Worm (Caenorhabditis elegans) whole organism, L1 larva: ENCODE measurements around the gene set-26.

Experiments used
- C34B4.2 ChIP-seq: sonication (generic microtip); optimal IDR thresholded peaks from 2 replicates; lab custom pipeline; 2017; ENCODE audit warnings: mild to moderate bottlenecking, missing genetic modification characterization, missing compliant biosample characterization
- F16B12.6 ChIP-seq: fragments of 150-350 bp; optimal IDR thresholded peaks from 2 replicates; lab custom pipeline; 2014; ENCODE audit warnings: missing biosample characterization, missing genetic modification characterization
- ama-1 ChIP-seq: fragments of 150-350 bp; optimal IDR thresholded peaks from 2 replicates; lab custom pipeline; 2014
- ceh-63 ChIP-seq: fragments of 200-800 bp; sonication (Bioruptor generic); optimal IDR thresholded peaks from 2 replicates; lab custom pipeline; 2018; ENCODE audit warnings: mild to moderate bottlenecking, missing genetic modification characterization, missing compliant biosample characterization
- ceh-8 ChIP-seq: fragments of 200-800 bp; sonication (Bioruptor generic); optimal IDR thresholded peaks from 2 replicates; lab custom pipeline; 2018; ENCODE audit warnings: mild to moderate bottlenecking, missing genetic modification characterization, moderate library complexity, missing compliant biosample characterization
- ceh-82 ChIP-seq, 3 experiments: fragments of 150-350 bp in 1 of 3; sonication (generic microtip) in 2 of 3; optimal IDR thresholded peaks; 2 replicates each; lab custom pipeline; 2014 to 2017; ENCODE audit warnings: missing biosample characterization in 3 of 3, missing genetic modification characterization in 3 of 3
- ceh-88 ChIP-seq: fragments of 200-800 bp; sonication (Bioruptor generic); IDR thresholded peaks from 2 replicates; pipeline ENCODE4 v1.3.6; 2022; ENCODE audit warnings: missing genetic modification characterization, missing compliant biosample characterization
- dpl-1 ChIP-seq, 3 experiments: fragments of 150-350 bp in 2 of 3; sonication (generic microtip) in 1 of 3; optimal IDR thresholded peaks; 2 replicates each; lab custom pipeline; 2014 to 2017; ENCODE audit warnings: missing biosample characterization in 3 of 3, missing genetic modification characterization in 3 of 3, missing genetic modification reagents in 3 of 3
- dsc-1 ChIP-seq: sonication (generic microtip); optimal IDR thresholded peaks from 2 replicates; lab custom pipeline; 2016; ENCODE audit warnings: mild to moderate bottlenecking, missing genetic modification characterization, missing compliant biosample characterization
- efl-1 ChIP-seq, 4 experiments: fragments of 150-350 bp; optimal IDR thresholded peaks in 3 of 4; peaks in 1 of 4; 1 replicate in 1 of 4; 2 replicates in 3 of 4; lab custom pipeline; 2014; ENCODE audit warnings: missing biosample characterization in 2 of 4, missing genetic modification characterization in 2 of 4, missing genetic modification reagents in 2 of 4
- efl-3 ChIP-seq: fragments of 200-800 bp; sonication (Bioruptor generic); optimal IDR thresholded peaks from 2 replicates; lab custom pipeline; 2018; ENCODE audit warnings: mild to moderate bottlenecking, missing genetic modification characterization, missing compliant biosample characterization
- egl-13 ChIP-seq: sonication (generic microtip); optimal IDR thresholded peaks from 2 replicates; lab custom pipeline; 2016; ENCODE audit warnings: missing genotype, missing genetic modification reagents, missing genetic modification characterization, missing compliant biosample characterization
- egl-27 ChIP-seq, 2 experiments: fragments of 150-350 bp in 1 of 2; sonication (generic microtip); optimal IDR thresholded peaks; 3 replicates each; lab custom pipeline; 2017 to 2018; ENCODE audit warnings: missing biosample characterization in 2 of 2, missing genetic modification characterization in 2 of 2, missing genetic modification reagents in 2 of 2
- elt-2 ChIP-seq: sonication (generic microtip); optimal IDR thresholded peaks from 2 replicates; lab custom pipeline; 2016; ENCODE audit warnings: missing genetic modification characterization, mild to moderate bottlenecking, inconsistent platforms, missing compliant biosample characterization, missing genetic modification reagents
- elt-3 ChIP-seq, 6 experiments: fragments of 150-350 bp in 1 of 6; sonication (generic microtip); optimal IDR thresholded peaks; 2 replicates each; lab custom pipeline; 2017 to 2018; ENCODE audit warnings: missing biosample characterization in 6 of 6, missing genetic modification characterization in 6 of 6, inconsistent platforms in 1 of 6
- ets-5 ChIP-seq: fragments of 200-800 bp; sonication (Bioruptor generic); IDR thresholded peaks from 2 replicates; pipeline ENCODE4 v1.3.6; 2022; ENCODE audit warnings: missing genetic modification characterization, missing compliant biosample characterization
- fkh-10 ChIP-seq: sonication (generic microtip); optimal IDR thresholded peaks from 2 replicates; lab custom pipeline; 2017; ENCODE audit warnings: missing biosample characterization, missing genetic modification reagents, missing genetic modification characterization
- fkh-4 ChIP-seq: sonication (generic microtip); optimal IDR thresholded peaks from 2 replicates; lab custom pipeline; 2016; ENCODE audit warnings: missing compliant biosample characterization, missing genetic modification characterization, borderline replicate concordance
- fos-1 ChIP-seq: fragments of 150-350 bp; optimal IDR thresholded peaks from 2 replicates; lab custom pipeline; 2014; ENCODE audit warnings: missing biosample characterization, missing genetic modification characterization
- hpl-2 ChIP-seq: fragments of 150-350 bp; optimal IDR thresholded peaks from 2 replicates; lab custom pipeline; 2014; ENCODE audit warnings: missing biosample characterization, missing genetic modification reagents, missing genetic modification characterization
- isw-1 ChIP-seq: fragments of 200-800 bp; sonication (Bioruptor generic); IDR thresholded peaks from 2 replicates; pipeline ENCODE4 v1.3.6; 2022; ENCODE audit warnings: missing genetic modification characterization, missing compliant biosample characterization
- jun-1 ChIP-seq: fragments of 150-350 bp; optimal IDR thresholded peaks from 2 replicates; lab custom pipeline; 2014; ENCODE audit warnings: missing biosample characterization, missing genetic modification reagents, missing genetic modification characterization
- lin-14 ChIP-seq: fragments of 200-800 bp; sonication (Bioruptor generic); optimal IDR thresholded peaks from 2 replicates; lab custom pipeline; 2018; ENCODE audit warnings: mild to moderate bottlenecking, missing genetic modification characterization, moderate library complexity, missing compliant biosample characterization
- lin-35 ChIP-seq, 2 experiments: fragments of 150-350 bp; optimal IDR thresholded peaks; 2 replicates each; lab custom pipeline; 2014; ENCODE audit warnings: missing biosample characterization in 2 of 2, missing genetic modification characterization in 2 of 2, missing genetic modification reagents in 2 of 2
- lsy-2 ChIP-seq, 2 experiments: fragments of 150-350 bp; optimal IDR thresholded peaks; 2 replicates each; lab custom pipeline; 2014; ENCODE audit warnings: missing biosample characterization in 2 of 2, missing genetic modification characterization in 2 of 2
- mep-1 ChIP-seq: fragments of 150-350 bp; optimal IDR thresholded peaks from 2 replicates; lab custom pipeline; 2014; ENCODE audit warnings: missing biosample characterization, missing genetic modification characterization
- nhr-11 ChIP-seq: fragments of 150-350 bp; optimal IDR thresholded peaks from 2 replicates; lab custom pipeline; 2014; ENCODE audit warnings: missing biosample characterization, missing genetic modification characterization
- nhr-12 ChIP-seq: sonication (generic microtip); optimal IDR thresholded peaks from 2 replicates; lab custom pipeline; 2017; ENCODE audit warnings: missing biosample characterization, missing genetic modification characterization
- nhr-237 ChIP-seq: fragments of 150-350 bp; optimal IDR thresholded peaks from 2 replicates; lab custom pipeline; 2014; ENCODE audit warnings: missing biosample characterization, missing genetic modification characterization
- nhr-47 ChIP-seq: sonication (generic microtip); optimal IDR thresholded peaks from 2 replicates; lab custom pipeline; 2016; ENCODE audit warnings: mild to moderate bottlenecking, missing genetic modification characterization, moderate library complexity, missing compliant biosample characterization
- nhr-71 ChIP-seq: sonication (generic microtip); optimal IDR thresholded peaks from 2 replicates; lab custom pipeline; 2016; ENCODE audit warnings: mild to moderate bottlenecking, missing genetic modification characterization, moderate library complexity, missing compliant biosample characterization
- nhr-77 ChIP-seq: fragments of 150-350 bp; optimal IDR thresholded peaks from 2 replicates; lab custom pipeline; 2014; ENCODE audit warnings: missing biosample characterization, missing genetic modification characterization
- nhr-90 ChIP-seq: sonication (generic microtip); optimal IDR thresholded peaks from 2 replicates; lab custom pipeline; 2016; ENCODE audit warnings: mild to moderate bottlenecking, missing genetic modification characterization, missing compliant biosample characterization; ENCODE audit not compliant: poor library complexity
- pag-3 ChIP-seq: sonication (generic microtip); optimal IDR thresholded peaks from 2 replicates; lab custom pipeline; 2017; ENCODE audit warnings: missing genetic modification characterization, mild to moderate bottlenecking, missing compliant biosample characterization, antibody characterized with exemption, borderline replicate concordance; ENCODE audit not compliant: insufficient read depth
- skn-1 ChIP-seq: fragments of 150-350 bp; optimal IDR thresholded peaks from 2 replicates; lab custom pipeline; 2014; ENCODE audit warnings: missing biosample characterization, missing genetic modification characterization
- sox-4 ChIP-seq: sonication (generic microtip); optimal IDR thresholded peaks from 2 replicates; lab custom pipeline; 2016; ENCODE audit warnings: missing genetic modification characterization, missing compliant biosample characterization
- sptf-1 ChIP-seq: fragments of 150-350 bp; optimal IDR thresholded peaks from 2 replicates; lab custom pipeline; 2014; ENCODE audit warnings: missing biosample characterization, missing genetic modification characterization
- sup-37 ChIP-seq: fragments of 200-800 bp; sonication (Bioruptor generic); optimal IDR thresholded peaks from 2 replicates; lab custom pipeline; 2018; ENCODE audit warnings: mild to moderate bottlenecking, missing genetic modification characterization, missing compliant biosample characterization
- swsn-7 ChIP-seq: sonication (generic microtip); optimal IDR thresholded peaks from 2 replicates; lab custom pipeline; 2016; ENCODE audit warnings: missing genetic modification characterization, missing compliant biosample characterization
- tbx-2 ChIP-seq: sonication (generic microtip); optimal IDR thresholded peaks from 2 replicates; lab custom pipeline; 2016; ENCODE audit warnings: missing genetic modification characterization, missing compliant biosample characterization
- tlp-1 ChIP-seq: fragments of 150-350 bp; optimal IDR thresholded peaks from 2 replicates; lab custom pipeline; 2014; ENCODE audit warnings: missing biosample characterization, missing genetic modification characterization
- unc-62 ChIP-seq: fragments of 150-350 bp; optimal IDR thresholded peaks from 2 replicates; lab custom pipeline; 2014; ENCODE audit warnings: missing biosample characterization, missing genetic modification reagents, missing genetic modification characterization
- unc-86 ChIP-seq: sonication (generic microtip); optimal IDR thresholded peaks from 2 replicates; lab custom pipeline; 2016; ENCODE audit warnings: missing genetic modification characterization, missing compliant biosample characterization
- unc-98 ChIP-seq: fragments of 200-800 bp; sonication (Bioruptor generic); IDR thresholded peaks from 2 replicates; pipeline ENCODE4 v1.3.6; 2022; ENCODE audit warnings: missing genetic modification characterization, missing compliant biosample characterization
- vab-15 ChIP-seq: sonication (generic microtip); optimal IDR thresholded peaks from 2 replicates; lab custom pipeline; 2017; ENCODE audit warnings: missing genotype, mild to moderate bottlenecking, missing genetic modification characterization, missing compliant biosample characterization
- xbp-1 ChIP-seq: sonication (generic microtip); optimal IDR thresholded peaks from 2 replicates; lab custom pipeline; 2016; ENCODE audit warnings: missing genetic modification characterization, missing compliant biosample characterization
- ztf-11 ChIP-seq, 2 experiments: sonication (generic microtip); optimal IDR thresholded peaks; 2 replicates each; lab custom pipeline; 2016 to 2017; ENCODE audit warnings: missing genetic modification characterization in 2 of 2, missing biosample characterization in 1 of 2, missing compliant biosample characterization in 1 of 2

The set-26 gene

ce11 chrIV:16657488-16657982, 1.9 kb upstream of the set-26 start:
- TF ChIP-seq fkh-10 (peak; percentile 16), nhr-12 (tag; lab: Kevin White, UChicago) (no peak), ceh-63 (GFP tag; lab: Kevin White, UChicago) (no peak), ama-1 (lab: Kevin White, UChicago) (no peak), unc-86 (no peak), xbp-1 (tag; lab: Kevin White, UChicago) (peak; percentile 4), vab-15 (tag; lab: Kevin White, UChicago) (no peak), nhr-71 (peak; percentile 52), egl-27 (tag; optimal IDR thresholded peaks at IDR 0.05; lab: Kevin White, UChicago) (no peak), nhr-11 (tag; lab: Kevin White, UChicago) (no peak), lin-35 (GFP tag; optimal IDR thresholded peaks at IDR 0.05; lab: Kevin White, UChicago) (no peak), swsn-7 (tag; lab: Kevin White, UChicago) (no peak), mep-1 (no peak), dsc-1 (tag; lab: Kevin White, UChicago) (no peak), lsy-2 (tag; optimal IDR thresholded peaks at IDR 0.05; lab: Kevin White, UChicago) (peak; percentile 11 to 21), dpl-1 (GFP tag; optimal IDR thresholded peaks at IDR 0.05; lab: Kevin White, UChicago) (peak in 1 of 3 experiments; percentile 13), lin-14 (GFP tag; lab: Kevin White, UChicago) (peak; percentile 23), egl-13 (tag; lab: Kevin White, UChicago) (no peak), tlp-1 (tag; lab: Kevin White, UChicago) (no peak), efl-1 (optimal IDR thresholded peaks at IDR 0.05; lab: Kevin White, UChicago) (no peak), efl-1 (GFP tag; optimal IDR thresholded peaks at IDR 0.05 in 1 of 2; lab: Kevin White, UChicago) (peak; percentile 19 to 27), hpl-2 (GFP tag; lab: Kevin White, UChicago) (no peak), unc-98 (GFP tag; lab: Robert Waterston, UW) (no peak), ztf-11 (tag; optimal IDR thresholded peaks at IDR 0.05; lab: Kevin White, UChicago) (no peak)

- TF ChIP-seq mep-1 (peak; percentile 97), sox-4 (peak; percentile 53), lsy-2 (tag; optimal IDR thresholded peaks at IDR 0.05; lab: Kevin White, UChicago) (peak; percentile 99), ceh-63 (GFP tag; lab: Kevin White, UChicago) (no peak), sup-37 (GFP tag; lab: Kevin White, UChicago) (peak; percentile 77), efl-1 (optimal IDR thresholded peaks at IDR 0.05; lab: Kevin White, UChicago) (peak; percentile 87 to 89), efl-1 (GFP tag; optimal IDR thresholded peaks at IDR 0.05 in 1 of 2; lab: Kevin White, UChicago) (peak; percentile 80 to 98), skn-1 (peak; percentile 88), jun-1 (tag; lab: Kevin White, UChicago) (peak; percentile 89), tbx-2 (tag; lab: Kevin White, UChicago) (peak; percentile 94), nhr-237 (tag; lab: Kevin White, UChicago) (peak; percentile 38), fos-1 (tag; lab: Kevin White, UChicago) (peak; percentile 89), egl-13 (tag; lab: Kevin White, UChicago) (peak; percentile 77), nhr-11 (tag; lab: Kevin White, UChicago) (peak; percentile 39), nhr-71 (peak; percentile 96), ets-5 (GFP tag; lab: Robert Waterston, UW) (no peak), nhr-12 (tag; lab: Kevin White, UChicago) (no peak), ceh-8 (peak; percentile 69), tlp-1 (tag; lab: Kevin White, UChicago) (no peak), nhr-77 (tag; lab: Kevin White, UChicago) (peak; percentile 89), F16B12.6 (tag; lab: Kevin White, UChicago) (peak; percentile 99), elt-2 (tag; lab: Kevin White, UChicago) (peak; percentile 70), efl-3 (GFP tag; lab: Kevin White, UChicago) (no peak), swsn-7 (tag; lab: Kevin White, UChicago) (peak; percentile 91), elt-3 (tag; optimal IDR thresholded peaks at IDR 0.05; lab: Kevin White, UChicago) (peak in 2 of 6 experiments; percentile 16 to 71), isw-1 (GFP tag; lab: Robert Waterston, UW) (peak; percentile 93), unc-62 (GFP tag; lab: Kevin White, UChicago) (no peak), sptf-1 (tag; lab: Kevin White, UChicago) (no peak), dsc-1 (tag; lab: Kevin White, UChicago) (peak; percentile 89), C34B4.2 (tag; lab: Kevin White, UChicago) (no peak), lin-35 (GFP tag; optimal IDR thresholded peaks at IDR 0.05; lab: Kevin White, UChicago) (peak; percentile 90 to 94), dpl-1 (GFP tag; optimal IDR thresholded peaks at IDR 0.05; lab: Kevin White, UChicago) (peak; percentile 87 to 89 (median 88)), pag-3 (peak; percentile 85), ama-1 (lab: Kevin White, UChicago) (peak; percentile 50), nhr-47 (peak; percentile 93), ceh-88 (GFP tag; lab: Robert Waterston, UW) (peak; percentile 75), fkh-4 (tag; lab: Kevin White, UChicago) (peak; percentile 41), nhr-90 (tag; lab: Kevin White, UChicago) (peak; percentile 89), ceh-82 (tag; optimal IDR thresholded peaks at IDR 0.05; lab: Kevin White, UChicago) (peak; percentile 93 to 96 (median 94))
Measured at ce11 chrIV:16656232-16656631, 549 bp upstream of the set-26 start, which contains the start of gene tsr-2. TSS of gene tsr-2 (plus strand) at chrIV:16656613.
